Worm (Caenorhabditis elegans): Measurements from ENCODE around the gene abu-8.

DNA sequence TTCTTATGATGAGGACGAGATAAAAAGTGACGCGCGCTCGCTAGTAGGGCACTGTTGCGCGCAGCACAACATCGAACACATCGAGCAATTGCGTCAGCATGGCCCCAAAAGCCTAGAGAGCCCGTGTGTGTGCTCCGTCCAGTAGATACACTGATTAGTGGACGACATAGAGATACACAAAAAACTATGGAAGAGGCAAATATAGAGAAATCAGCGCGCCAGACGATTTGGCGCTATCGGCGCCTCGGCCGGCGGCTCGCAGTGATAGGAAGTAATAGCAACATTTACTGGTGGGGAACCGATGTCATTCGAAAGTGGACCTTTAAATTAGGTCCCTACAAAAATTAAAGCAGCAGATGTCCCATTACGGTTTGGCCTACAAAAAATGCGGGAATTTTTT lies 34.1 kb upstream of the abu-8 start:
- TF ChIP-seq egl-27 (tag; optimal IDR thresholded peaks at IDR 0.05) (no peak), mdl-1 (tag; optimal IDR thresholded peaks at IDR 0.05) (no peak), snpc-4 (tag; optimal IDR thresholded peaks at IDR 0.05) (no peak), unc-62 (GFP tag; optimal IDR thresholded peaks at IDR 0.05) (no peak), lin-11 (tag; optimal IDR thresholded peaks at IDR 0.05) (no peak), sma-9 (GFP tag; optimal IDR thresholded peaks at IDR 0.05) (peak; percentile 74), sma-9 (tag; optimal IDR thresholded peaks at IDR 0.05) (no peak), nhr-12 (tag; optimal IDR thresholded peaks at IDR 0.05) (no peak), ceh-16 (tag; optimal IDR thresholded peaks at IDR 0.05) (no peak), nhr-25 (tag; optimal IDR thresholded peaks at IDR 0.05) (no peak), lsy-2 (tag; optimal IDR thresholded peaks at IDR 0.05) (no peak), unc-39 (tag; optimal IDR thresholded peaks at IDR 0.05) (no peak)

Measured in whole organism, L2 larva.